Worm (Caenorhabditis elegans) whole organism, mixed stage, embryonic: ENCODE data around the gene tomm-22.
"Not testable (repeated sequence)": the region's sequence is repeated elsewhere in the genome, so short reads cannot be mapped to it uniquely, and the experiment has no call there.

Source experiments
- M03D4.4 ChIP-seq: sonication (generic microtip); optimal IDR thresholded peaks from 2 replicates; lab custom pipeline; 2017; ENCODE audit warnings: mild to moderate bottlenecking, missing genetic modification characterization, missing compliant biosample characterization
- bed-3 ChIP-seq: fragments of 200-800 bp; sonication (Bioruptor generic); optimal IDR thresholded peaks from 3 replicates; lab custom pipeline; 2018; ENCODE audit warnings: mild to moderate bottlenecking, missing genetic modification characterization, moderate library complexity, missing compliant biosample characterization
- blmp-1 ChIP-seq: fragments of 150-350 bp; optimal IDR thresholded peaks from 2 replicates; lab custom pipeline; 2014; ENCODE audit warnings: missing biosample characterization, missing genetic modification characterization
- ceh-39 ChIP-seq: fragments of 150-350 bp; optimal IDR thresholded peaks from 2 replicates; lab custom pipeline; 2014; ENCODE audit warnings: missing biosample characterization, missing genetic modification characterization
- ceh-43 ChIP-seq: fragments of 200-800 bp; sonication (Bioruptor generic); optimal IDR thresholded peaks from 2 replicates; lab custom pipeline; 2018; ENCODE audit warnings: mild to moderate bottlenecking, missing genetic modification characterization, moderate library complexity, missing compliant biosample characterization
- ceh-83 ChIP-seq: fragments of 200-800 bp; sonication (Bioruptor generic); optimal IDR thresholded peaks from 2 replicates; lab custom pipeline; 2018; ENCODE audit warnings: mild to moderate bottlenecking, missing genetic modification characterization, missing compliant biosample characterization
- ces-1 ChIP-seq: fragments of 150-350 bp; optimal IDR thresholded peaks from 2 replicates; lab custom pipeline; 2014; ENCODE audit warnings: missing biosample characterization, missing genetic modification reagents, missing genetic modification characterization
- cnd-1 ChIP-seq: fragments of 200-800 bp; sonication (Bioruptor generic); optimal IDR thresholded peaks from 2 replicates; lab custom pipeline; 2018; ENCODE audit warnings: mild to moderate bottlenecking, missing genetic modification characterization, missing compliant biosample characterization
- drap-1 ChIP-seq: fragments of 200-800 bp; sonication (Bioruptor generic); optimal IDR thresholded peaks from 3 replicates; lab custom pipeline; 2018; ENCODE audit warnings: mild to moderate bottlenecking, missing genetic modification characterization, missing compliant biosample characterization
- elt-3 ChIP-seq: fragments of 150-350 bp; optimal IDR thresholded peaks from 2 replicates; lab custom pipeline; 2014; ENCODE audit warnings: missing biosample characterization, missing genetic modification characterization
- flh-1 ChIP-seq: fragments of 200-800 bp; sonication (Bioruptor generic); optimal IDR thresholded peaks from 2 replicates; lab custom pipeline; 2018; ENCODE audit warnings: mild to moderate bottlenecking, missing genetic modification characterization, moderate library complexity, missing compliant biosample characterization
- lin-13 ChIP-seq: fragments of 150-350 bp; optimal IDR thresholded peaks from 2 replicates; lab custom pipeline; 2014; ENCODE audit warnings: missing biosample characterization, missing genetic modification characterization
- lin-32 ChIP-seq: fragments of 200-800 bp; sonication (Bioruptor generic); optimal IDR thresholded peaks from 2 replicates; lab custom pipeline; 2018; ENCODE audit warnings: mild to moderate bottlenecking, missing genetic modification characterization, missing compliant biosample characterization
- lsy-2 ChIP-seq: fragments of 150-350 bp; optimal IDR thresholded peaks from 2 replicates; lab custom pipeline; 2014; ENCODE audit warnings: missing biosample characterization, missing genetic modification characterization
- mab-5 ChIP-seq: fragments of 150-350 bp; optimal IDR thresholded peaks from 2 replicates; lab custom pipeline; 2014; ENCODE audit warnings: missing biosample characterization, missing genetic modification characterization
- mep-1 ChIP-seq: fragments of 150-350 bp; optimal IDR thresholded peaks from 2 replicates; lab custom pipeline; 2017; ENCODE audit warnings: missing biosample characterization, missing genetic modification reagents, missing genetic modification characterization, inconsistent platforms
- mls-2 ChIP-seq: sonication (generic microtip); optimal IDR thresholded peaks from 2 replicates; lab custom pipeline; 2016; ENCODE audit warnings: mild to moderate bottlenecking, missing genetic modification characterization, moderate library complexity, missing compliant biosample characterization
- nhr-12 ChIP-seq: fragments of 150-350 bp; optimal IDR thresholded peaks from 2 replicates; lab custom pipeline; 2014; ENCODE audit warnings: missing biosample characterization, missing genetic modification characterization
- nhr-2 ChIP-seq: fragments of 150-350 bp; optimal IDR thresholded peaks from 2 replicates; lab custom pipeline; 2014; ENCODE audit warnings: missing biosample characterization, missing genetic modification characterization
- nhr-237 ChIP-seq: fragments of 150-350 bp; optimal IDR thresholded peaks from 2 replicates; lab custom pipeline; 2014; ENCODE audit warnings: missing biosample characterization, missing genetic modification characterization
- nhr-28 ChIP-seq: fragments of 150-350 bp; optimal IDR thresholded peaks from 2 replicates; lab custom pipeline; 2014; ENCODE audit warnings: missing biosample characterization, missing genetic modification characterization
- nhr-76 ChIP-seq: sonication (generic microtip); optimal IDR thresholded peaks from 2 replicates; lab custom pipeline; 2017; ENCODE audit warnings: missing biosample characterization, missing genetic modification characterization
- pha-4 ChIP-seq: fragments of 150-350 bp; optimal IDR thresholded peaks from 2 replicates; lab custom pipeline; 2018; ENCODE audit warnings: missing biosample characterization, missing genetic modification reagents, missing genetic modification characterization
- sem-2 ChIP-seq: fragments of 200-800 bp; sonication (Bioruptor generic); optimal IDR thresholded peaks from 2 replicates; lab custom pipeline; 2018; ENCODE audit warnings: mild to moderate bottlenecking, missing genetic modification characterization, missing compliant biosample characterization
- snpc-4 ChIP-seq: fragments of 150-350 bp; optimal IDR thresholded peaks from 2 replicates; lab custom pipeline; 2014; ENCODE audit warnings: missing biosample characterization, missing genetic modification characterization
- tbx-8 ChIP-seq: fragments of 200-800 bp; sonication (Bioruptor generic); optimal IDR thresholded peaks from 2 replicates; lab custom pipeline; 2018; ENCODE audit warnings: mild to moderate bottlenecking, missing genetic modification characterization, moderate library complexity, missing compliant biosample characterization
- unc-120 ChIP-seq: sonication (generic microtip); optimal IDR thresholded peaks from 2 replicates; lab custom pipeline; 2017; ENCODE audit warnings: missing genetic modification characterization, missing compliant biosample characterization; ENCODE audit not compliant: poor library complexity, severe bottlenecking
- unc-39 ChIP-seq: fragments of 150-350 bp; optimal IDR thresholded peaks from 2 replicates; lab custom pipeline; 2014; ENCODE audit warnings: missing biosample characterization, missing genetic modification characterization
- unc-62 ChIP-seq: fragments of 150-350 bp; optimal IDR thresholded peaks from 2 replicates; lab custom pipeline; 2014; ENCODE audit warnings: missing biosample characterization, missing genetic modification reagents, missing genetic modification characterization
- zip-8 ChIP-seq: fragments of 150-350 bp; optimal IDR thresholded peaks from 2 replicates; lab custom pipeline; 2014; ENCODE audit warnings: missing biosample characterization, missing genetic modification characterization
- ztf-11 ChIP-seq: fragments of 150-350 bp; optimal IDR thresholded peaks from 2 replicates; lab custom pipeline; 2014; ENCODE audit warnings: missing biosample characterization, missing genetic modification characterization

tomm-22 gene

ce11 chrII:457790-458189 is 12.5 kb downstream of the tomm-22 start, which contains the start of gene gvd-1:
Gene gvd-1 (minus strand): TSS chrII:457890.
- TF ChIP-seq drap-1 (no peak), lsy-2 (peak; percentile 27)

ce11 chrII:456371-456770 is 13.9 kb downstream of the tomm-22 start:
- TF ChIP-seq ztf-11 = no peak
- no peak for TF ChIP-seq nhr-237 (tag; lab: Kevin White, UChicago)
- no peak for TF ChIP-seq ceh-83 (GFP tag; lab: Kevin White, UChicago)
- no peak for TF ChIP-seq blmp-1
- TF ChIP-seq unc-120 (tag; lab: Kevin White, UChicago) = no peak
- no peak for TF ChIP-seq nhr-28 (tag; lab: Kevin White, UChicago)
- TF ChIP-seq mep-1 (tag; lab: Kevin White, UChicago) = no peak
- TF ChIP-seq nhr-2 (tag; lab: Kevin White, UChicago) = no peak
- TF ChIP-seq snpc-4 (tag; lab: Kevin White, UChicago) = no peak
- TF ChIP-seq lsy-2 = peak; percentile 90
- TF ChIP-seq elt-3 (tag; lab: Kevin White, UChicago) = no peak
- no peak for TF ChIP-seq M03D4.4 (tag; lab: Kevin White, UChicago)
- TF ChIP-seq unc-62 (GFP tag; lab: Kevin White, UChicago) = no peak
- TF ChIP-seq lin-13 (tag; lab: Kevin White, UChicago) = peak; percentile 78
- TF ChIP-seq drap-1 = no peak
- TF ChIP-seq unc-39 (tag; lab: Kevin White, UChicago) = no peak

- not testable (repeated sequence) for TF ChIP-seq nhr-237, unc-120, elt-3 (tag; lab: Kevin White, UChicago)
- TF ChIP-seq, all 35 proteins: peak for 0; not testable (repeated sequence) for 35
Observed at ce11 chrII:454646-455045, 15.6 kb downstream of the tomm-22 start, which contains the start of gene W10D9.1. Gene W10D9.1 (plus strand): TSS chrII:454946.

DNA sequence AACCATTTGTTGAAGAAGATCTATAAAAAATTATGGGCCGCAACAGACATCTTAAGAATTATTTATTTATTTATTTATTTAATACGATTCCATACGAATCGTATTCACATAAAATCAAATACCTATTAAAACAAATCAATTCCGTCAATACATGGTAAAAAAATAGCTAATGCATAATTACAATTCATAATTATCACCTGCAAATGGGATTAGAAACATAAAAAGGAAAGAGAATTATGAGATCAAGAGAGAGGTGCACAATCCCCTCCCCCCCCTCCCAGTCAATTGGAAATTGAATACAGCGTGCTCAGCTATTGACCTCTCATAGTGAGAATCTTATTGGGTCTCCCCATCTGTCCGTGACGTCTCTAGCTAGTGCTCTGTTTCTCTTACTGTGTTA is 29.2 kb downstream of the tomm-22 start, which contains the start of gene C24H12.1:
TSS of gene C24H12.1 (plus strand) at position 301 of the 400 bp plus-strand sequence.
- TF ChIP-seq ces-1 (GFP tag; lab: Kevin White, UChicago) = peak; percentile 17

DNA sequence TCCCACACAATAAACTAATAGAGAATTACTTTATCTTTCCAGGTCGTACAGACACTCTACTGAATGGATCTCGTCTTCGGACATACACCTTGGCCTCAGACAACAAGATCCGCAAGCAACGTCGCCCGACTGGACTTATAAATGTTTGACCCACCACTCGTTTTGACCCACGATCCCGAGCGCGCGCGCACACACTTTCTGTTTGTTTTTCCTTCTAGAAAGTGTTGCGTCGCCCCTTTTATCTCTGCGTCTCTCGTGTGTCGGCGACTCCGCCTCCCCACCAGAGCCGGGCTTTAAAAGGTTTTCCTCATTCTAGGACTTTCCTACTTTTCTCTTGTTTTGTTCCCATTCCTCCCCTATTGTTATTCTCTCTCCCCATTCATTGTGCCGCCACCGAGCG is 33.0 kb downstream of the tomm-22 start:
- no peak for TF ChIP-seq ceh-83 (GFP tag; lab: Kevin White, UChicago)

ce11 chrII:423086-423485 is 47.2 kb downstream of the tomm-22 start, which contains the start of gene C24H12.8:
Gene C24H12.8 (minus strand): TSS chrII:423186.
- TF ChIP-seq zip-8 (tag; lab: Kevin White, UChicago) (no peak), nhr-237 (tag; lab: Kevin White, UChicago) (no peak), M03D4.4 (tag; lab: Kevin White, UChicago) (no peak), pha-4 (tag; lab: Kevin White, UChicago) (no peak), ceh-43 (GFP tag; lab: Kevin White, UChicago) (no peak), bed-3 (no peak), unc-120 (tag; lab: Kevin White, UChicago) (no peak), nhr-76 (tag; lab: Kevin White, UChicago) (no peak), unc-62 (GFP tag; lab: Kevin White, UChicago) (no peak), ztf-11 (no peak), lsy-2 (no peak), unc-39 (tag; lab: Kevin White, UChicago) (no peak), tbx-8 (GFP tag; lab: Kevin White, UChicago) (no peak), blmp-1 (no peak), nhr-12 (no peak), flh-1 (GFP tag; lab: Kevin White, UChicago) (no peak), mep-1 (tag; lab: Kevin White, UChicago) (no peak), snpc-4 (tag; lab: Kevin White, UChicago) (no peak)

DNA sequence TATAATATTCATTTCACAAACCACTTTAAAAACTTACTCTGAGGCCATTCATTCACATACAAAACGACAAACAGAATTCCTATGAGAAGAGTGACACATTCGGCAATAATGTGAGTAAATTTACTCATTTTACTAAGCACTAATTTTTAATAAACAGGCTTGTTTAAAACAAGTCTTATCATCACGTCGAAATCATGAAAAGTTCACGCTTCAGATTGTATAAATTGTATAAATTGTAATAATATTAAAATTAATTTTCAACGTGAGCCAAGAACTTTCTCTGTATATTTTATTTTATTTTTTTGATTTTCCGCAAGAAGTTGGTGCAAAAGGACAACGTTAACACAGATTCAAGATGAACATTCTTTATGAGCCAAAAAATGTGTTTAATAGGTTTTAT is 51.5 kb downstream of the tomm-22 start, which contains the start of gene C24H12.6:
TSS of gene C24H12.6 (minus strand) at position 101 of the 400 bp plus-strand sequence.
- TF ChIP-seq mls-2 (tag; lab: Kevin White, UChicago) (no peak), nhr-2 (tag; lab: Kevin White, UChicago) (no peak), lin-32 (GFP tag; lab: Kevin White, UChicago) (no peak), elt-3 (tag; lab: Kevin White, UChicago) (no peak), lsy-2 (no peak), blmp-1 (no peak), lin-13 (tag; lab: Kevin White, UChicago) (no peak), ceh-39 (tag; lab: Kevin White, UChicago) (no peak), M03D4.4 (tag; lab: Kevin White, UChicago) (no peak), ztf-11 (no peak), drap-1 (no peak), cnd-1 (tag; lab: Kevin White, UChicago) (no peak), mep-1 (tag; lab: Kevin White, UChicago) (no peak), sem-2 (GFP tag; lab: Kevin White, UChicago) (no peak), tbx-8 (GFP tag; lab: Kevin White, UChicago) (no peak), mab-5 (no peak), snpc-4 (tag; lab: Kevin White, UChicago) (no peak), unc-62 (GFP tag; lab: Kevin White, UChicago) (no peak), unc-120 (tag; lab: Kevin White, UChicago) (no peak)
